Worm (Caenorhabditis elegans) whole organism, mixed stage, embryonic: Measurements from ENCODE around the gene osm-10.

Experiments
- M03D4.4 ChIP-seq: sonication (generic microtip); optimal IDR thresholded peaks from 2 replicates; lab custom pipeline; 2017; ENCODE audit warnings: mild to moderate bottlenecking, missing genetic modification characterization, missing compliant biosample characterization
- bed-3 ChIP-seq: fragments of 200-800 bp; sonication (Bioruptor generic); optimal IDR thresholded peaks from 3 replicates; lab custom pipeline; 2018; ENCODE audit warnings: mild to moderate bottlenecking, missing genetic modification characterization, moderate library complexity, missing compliant biosample characterization
- blmp-1 ChIP-seq: fragments of 150-350 bp; optimal IDR thresholded peaks from 2 replicates; lab custom pipeline; 2014; ENCODE audit warnings: missing biosample characterization, missing genetic modification characterization
- ceh-39 ChIP-seq: fragments of 150-350 bp; optimal IDR thresholded peaks from 2 replicates; lab custom pipeline; 2014; ENCODE audit warnings: missing biosample characterization, missing genetic modification characterization
- ceh-43 ChIP-seq: fragments of 200-800 bp; sonication (Bioruptor generic); optimal IDR thresholded peaks from 2 replicates; lab custom pipeline; 2018; ENCODE audit warnings: mild to moderate bottlenecking, missing genetic modification characterization, moderate library complexity, missing compliant biosample characterization
- ces-1 ChIP-seq: fragments of 150-350 bp; optimal IDR thresholded peaks from 2 replicates; lab custom pipeline; 2014; ENCODE audit warnings: missing biosample characterization, missing genetic modification reagents, missing genetic modification characterization
- cnd-1 ChIP-seq: fragments of 200-800 bp; sonication (Bioruptor generic); optimal IDR thresholded peaks from 2 replicates; lab custom pipeline; 2018; ENCODE audit warnings: mild to moderate bottlenecking, missing genetic modification characterization, missing compliant biosample characterization
- drap-1 ChIP-seq: fragments of 200-800 bp; sonication (Bioruptor generic); optimal IDR thresholded peaks from 3 replicates; lab custom pipeline; 2018; ENCODE audit warnings: mild to moderate bottlenecking, missing genetic modification characterization, missing compliant biosample characterization
- elt-1 ChIP-seq: sonication (generic microtip); optimal IDR thresholded peaks from 2 replicates; lab custom pipeline; 2017; ENCODE audit warnings: missing genetic modification characterization, mild to moderate bottlenecking, missing compliant biosample characterization, antibody characterized with exemption, moderate library complexity, borderline replicate concordance; ENCODE audit not compliant: insufficient read depth
- elt-3 ChIP-seq: fragments of 150-350 bp; optimal IDR thresholded peaks from 2 replicates; lab custom pipeline; 2014; ENCODE audit warnings: missing biosample characterization, missing genetic modification characterization
- flh-1 ChIP-seq: fragments of 200-800 bp; sonication (Bioruptor generic); optimal IDR thresholded peaks from 2 replicates; lab custom pipeline; 2018; ENCODE audit warnings: mild to moderate bottlenecking, missing genetic modification characterization, moderate library complexity, missing compliant biosample characterization
- hlh-1 ChIP-seq: fragments of 150-350 bp; optimal IDR thresholded peaks from 2 replicates; lab custom pipeline; 2014; ENCODE audit warnings: missing biosample characterization, missing genetic modification reagents, missing genetic modification characterization
- lin-13 ChIP-seq: fragments of 150-350 bp; optimal IDR thresholded peaks from 2 replicates; lab custom pipeline; 2014; ENCODE audit warnings: missing biosample characterization, missing genetic modification characterization
- lin-32 ChIP-seq: fragments of 200-800 bp; sonication (Bioruptor generic); optimal IDR thresholded peaks from 2 replicates; lab custom pipeline; 2018; ENCODE audit warnings: mild to moderate bottlenecking, missing genetic modification characterization, missing compliant biosample characterization
- lsy-2 ChIP-seq: fragments of 150-350 bp; optimal IDR thresholded peaks from 2 replicates; lab custom pipeline; 2014; ENCODE audit warnings: missing biosample characterization, missing genetic modification characterization
- mab-5 ChIP-seq: fragments of 150-350 bp; optimal IDR thresholded peaks from 2 replicates; lab custom pipeline; 2014; ENCODE audit warnings: missing biosample characterization, missing genetic modification characterization
- mep-1 ChIP-seq: fragments of 150-350 bp; optimal IDR thresholded peaks from 2 replicates; lab custom pipeline; 2017; ENCODE audit warnings: missing biosample characterization, missing genetic modification reagents, missing genetic modification characterization, inconsistent platforms
- mls-2 ChIP-seq: sonication (generic microtip); optimal IDR thresholded peaks from 2 replicates; lab custom pipeline; 2016; ENCODE audit warnings: mild to moderate bottlenecking, missing genetic modification characterization, moderate library complexity, missing compliant biosample characterization
- nhr-12 ChIP-seq: fragments of 150-350 bp; optimal IDR thresholded peaks from 2 replicates; lab custom pipeline; 2014; ENCODE audit warnings: missing biosample characterization, missing genetic modification characterization
- nhr-237 ChIP-seq: fragments of 150-350 bp; optimal IDR thresholded peaks from 2 replicates; lab custom pipeline; 2014; ENCODE audit warnings: missing biosample characterization, missing genetic modification characterization
- nhr-28 ChIP-seq: fragments of 150-350 bp; optimal IDR thresholded peaks from 2 replicates; lab custom pipeline; 2014; ENCODE audit warnings: missing biosample characterization, missing genetic modification characterization
- nhr-76 ChIP-seq: sonication (generic microtip); optimal IDR thresholded peaks from 2 replicates; lab custom pipeline; 2017; ENCODE audit warnings: missing biosample characterization, missing genetic modification characterization
- pha-4 ChIP-seq: fragments of 150-350 bp; optimal IDR thresholded peaks from 2 replicates; lab custom pipeline; 2018; ENCODE audit warnings: missing biosample characterization, missing genetic modification reagents, missing genetic modification characterization
- snpc-4 ChIP-seq: fragments of 150-350 bp; optimal IDR thresholded peaks from 2 replicates; lab custom pipeline; 2014; ENCODE audit warnings: missing biosample characterization, missing genetic modification characterization
- sptf-1 ChIP-seq: sonication (generic microtip); optimal IDR thresholded peaks from 2 replicates; lab custom pipeline; 2017; ENCODE audit warnings: mild to moderate bottlenecking, missing genetic modification characterization, moderate library complexity, missing compliant biosample characterization
- tbx-8 ChIP-seq: fragments of 200-800 bp; sonication (Bioruptor generic); optimal IDR thresholded peaks from 2 replicates; lab custom pipeline; 2018; ENCODE audit warnings: mild to moderate bottlenecking, missing genetic modification characterization, moderate library complexity, missing compliant biosample characterization
- unc-120 ChIP-seq: sonication (generic microtip); optimal IDR thresholded peaks from 2 replicates; lab custom pipeline; 2017; ENCODE audit warnings: missing genetic modification characterization, missing compliant biosample characterization; ENCODE audit not compliant: poor library complexity, severe bottlenecking
- unc-39 ChIP-seq: fragments of 150-350 bp; optimal IDR thresholded peaks from 2 replicates; lab custom pipeline; 2014; ENCODE audit warnings: missing biosample characterization, missing genetic modification characterization
- unc-62 ChIP-seq: fragments of 150-350 bp; optimal IDR thresholded peaks from 2 replicates; lab custom pipeline; 2014; ENCODE audit warnings: missing biosample characterization, missing genetic modification reagents, missing genetic modification characterization
- zip-8 ChIP-seq: fragments of 150-350 bp; optimal IDR thresholded peaks from 2 replicates; lab custom pipeline; 2014; ENCODE audit warnings: missing biosample characterization, missing genetic modification characterization
- ztf-11 ChIP-seq: fragments of 150-350 bp; optimal IDR thresholded peaks from 2 replicates; lab custom pipeline; 2014; ENCODE audit warnings: missing biosample characterization, missing genetic modification characterization

Gene osm-10

ce11 chrIII:7210486-7210885 is 32.6 kb upstream of the osm-10 start:
- TF ChIP-seq zip-8 (tag; lab: Kevin White, UChicago): no peak
- TF ChIP-seq, all 35 proteins: peak for 0

DNA sequence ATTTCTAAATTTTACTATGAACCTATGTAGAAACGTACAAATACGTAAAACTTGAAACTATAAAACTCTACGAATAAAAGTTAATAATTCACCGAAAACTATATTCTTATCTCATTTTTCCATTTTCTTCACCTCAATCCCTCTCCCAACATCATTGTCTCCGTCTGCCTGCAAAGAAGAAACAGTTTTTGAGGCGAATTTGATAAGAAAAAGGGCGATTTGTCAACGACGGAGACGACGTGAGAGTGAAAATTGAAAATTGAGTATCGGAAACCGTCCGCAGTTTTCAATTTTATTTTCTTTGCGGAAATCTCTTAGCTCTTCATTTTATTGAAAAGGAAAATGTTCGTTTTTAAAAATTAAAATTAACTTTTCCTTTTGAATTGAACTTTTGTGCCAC is 31.1 kb upstream of the osm-10 start:
- TF ChIP-seq tbx-8 (no peak), elt-1 (tag; lab: Kevin White, UChicago) (no peak), sptf-1 (tag; lab: Kevin White, UChicago) (no peak), snpc-4 (tag; lab: Kevin White, UChicago) (no peak), zip-8 (tag; lab: Kevin White, UChicago) (no peak), ces-1 (GFP tag; lab: Kevin White, UChicago) (no peak), ceh-39 (no peak), lin-32 (GFP tag; lab: Kevin White, UChicago) (no peak), cnd-1 (tag; lab: Kevin White, UChicago) (no peak), lin-13 (tag; lab: Kevin White, UChicago) (no peak), flh-1 (GFP tag; lab: Kevin White, UChicago) (no peak), nhr-12 (tag; lab: Kevin White, UChicago) (no peak), blmp-1 (tag; lab: Kevin White, UChicago) (no peak), nhr-237 (tag; lab: Kevin White, UChicago) (no peak), mls-2 (no peak), drap-1 (no peak), elt-3 (no peak), lsy-2 (tag; lab: Kevin White, UChicago) (no peak), M03D4.4 (tag; lab: Kevin White, UChicago) (no peak)

ce11 chrIII:7215532-7215931 is 27.5 kb upstream of the osm-10 start:
- TF ChIP-seq zip-8 (tag; lab: Kevin White, UChicago) (no peak), unc-120 (peak; percentile 42), hlh-1 (tag; lab: Kevin White, UChicago) (peak; percentile 99)

DNA sequence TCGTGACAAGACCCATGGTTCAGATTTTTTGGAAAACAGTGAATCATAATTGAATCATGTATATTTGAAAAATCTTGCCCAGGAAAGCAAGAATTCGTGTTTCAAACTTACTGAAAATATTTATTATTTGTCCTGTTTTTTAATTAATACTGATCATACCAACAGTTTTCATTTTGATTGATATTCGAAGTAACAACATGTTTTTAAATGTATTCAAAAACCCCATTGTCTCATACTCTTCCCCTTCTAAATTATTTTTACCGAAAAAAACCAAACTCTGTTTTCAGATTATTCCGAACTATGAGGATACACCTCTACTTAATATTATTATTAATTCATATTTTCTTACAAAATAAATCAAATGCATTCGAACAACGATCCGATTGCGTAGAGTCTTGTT is 26.9 kb upstream of the osm-10 start, which contains the start of gene R151.1:
Gene R151.1 (plus strand): TSS at position 301 of the 400 bp plus-strand sequence.
- no peak for TF ChIP-seq bed-3 (GFP tag; lab: Kevin White, UChicago)
- TF ChIP-seq elt-3: no peak
- no peak for TF ChIP-seq ztf-11
- no peak for TF ChIP-seq mep-1 (tag; lab: Kevin White, UChicago)
- no peak for TF ChIP-seq blmp-1 (tag; lab: Kevin White, UChicago)
- TF ChIP-seq nhr-28 (tag; lab: Kevin White, UChicago): no peak
- TF ChIP-seq cnd-1 (tag; lab: Kevin White, UChicago): no peak
- TF ChIP-seq ceh-39: no peak
- TF ChIP-seq lsy-2 (tag; lab: Kevin White, UChicago): no peak
- no peak for TF ChIP-seq hlh-1 (tag; lab: Kevin White, UChicago)
- no peak for TF ChIP-seq nhr-76 (tag; lab: Kevin White, UChicago)
- TF ChIP-seq sptf-1 (tag; lab: Kevin White, UChicago): no peak

ce11 chrIII:7216924-7217521 is 26.1 kb upstream of the osm-10 start:
- TF ChIP-seq M03D4.4 (tag; lab: Kevin White, UChicago): no peak
- peak; percentile 96 for TF ChIP-seq unc-62 (GFP tag; lab: Kevin White, UChicago)
- TF ChIP-seq lin-13 (tag; lab: Kevin White, UChicago): no peak
- TF ChIP-seq unc-120: peak; percentile 98
- TF ChIP-seq nhr-28 (tag; lab: Kevin White, UChicago): no peak
- TF ChIP-seq mep-1 (tag; lab: Kevin White, UChicago): no peak
- peak; percentile 96 for TF ChIP-seq hlh-1 (tag; lab: Kevin White, UChicago)

- TF ChIP-seq mls-2 (no peak), ces-1 (GFP tag; lab: Kevin White, UChicago) (no peak), sptf-1 (tag; lab: Kevin White, UChicago) (no peak), unc-120 (no peak), tbx-8 (no peak), flh-1 (GFP tag; lab: Kevin White, UChicago) (no peak), pha-4 (tag; lab: Kevin White, UChicago) (no peak), lin-32 (GFP tag; lab: Kevin White, UChicago) (no peak), nhr-237 (tag; lab: Kevin White, UChicago) (no peak), cnd-1 (tag; lab: Kevin White, UChicago) (no peak), drap-1 (no peak), unc-39 (tag; lab: Kevin White, UChicago) (no peak), mab-5 (no peak), elt-1 (tag; lab: Kevin White, UChicago) (no peak), nhr-28 (tag; lab: Kevin White, UChicago) (no peak), lsy-2 (tag; lab: Kevin White, UChicago) (no peak), ceh-43 (no peak), M03D4.4 (tag; lab: Kevin White, UChicago) (no peak), bed-3 (GFP tag; lab: Kevin White, UChicago) (no peak), hlh-1 (tag; lab: Kevin White, UChicago) (no peak)
These were observed 22.0 kb upstream of the osm-10 start for ce11 chrIII:7221103-7221502.
